Worm (Caenorhabditis elegans) whole organism, midembryonic: ENCODE results near the gene W02H5.2.

ENCODE experiments used
- cog-1 ChIP-seq: sonication (generic microtip); optimal IDR thresholded peaks from 2 replicates; lab custom pipeline; 2016; ENCODE audit warnings: missing genetic modification characterization, missing compliant biosample characterization
- flt-1 ChIP-seq: fragments of 200-800 bp; sonication (Bioruptor generic); IDR thresholded peaks from 2 replicates; pipeline ENCODE4 v1.3.6; 2022; ENCODE audit warnings: missing genetic modification characterization, missing compliant biosample characterization
- med-1 ChIP-seq: sonication (generic microtip); optimal IDR thresholded peaks from 2 replicates; lab custom pipeline; 2017; ENCODE audit warnings: missing genetic modification characterization, mild to moderate bottlenecking, missing compliant biosample characterization, antibody characterized with exemption, missing genetic modification reagents; ENCODE audit not compliant: insufficient read depth
- ref-1 ChIP-seq: fragments of 200-800 bp; sonication (Bioruptor generic); conservative IDR thresholded peaks from 2 replicates; pipeline ENCODE4 v1.3.6; 2022; ENCODE audit warnings: missing genetic modification reagents, missing genetic modification characterization, missing compliant biosample characterization
- tab-1 ChIP-seq: fragments of 200-800 bp; sonication (Bioruptor generic); IDR thresholded peaks from 2 replicates; pipeline ENCODE4 v1.3.6; 2022; ENCODE audit warnings: missing genetic modification characterization, missing compliant biosample characterization

DNA sequence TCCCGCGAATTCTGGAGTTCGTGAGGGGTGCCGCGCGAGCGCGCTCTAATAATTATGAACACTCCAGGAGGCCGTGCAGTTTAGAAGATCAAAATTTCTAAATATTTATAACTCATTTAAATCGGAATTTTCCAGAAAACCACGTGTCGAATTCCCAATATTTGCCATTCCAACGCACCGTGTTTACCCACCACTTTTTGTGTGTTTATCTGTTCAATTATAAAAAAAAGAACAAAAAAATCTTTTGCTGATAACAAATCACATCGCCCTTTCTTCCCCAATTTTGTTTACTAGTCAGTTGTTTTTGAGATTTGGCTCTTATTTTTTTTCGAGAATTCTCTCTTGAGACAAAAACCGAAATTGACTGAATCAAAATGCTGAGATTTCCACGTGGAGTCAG is 17.0 kb downstream of the W02H5.2 start:
- TF ChIP-seq tab-1 (GFP tag; lab: Robert Waterston, UW), result no peak
- no peak for TF ChIP-seq med-1 (GFP tag; lab: Kevin White, UChicago)
- no peak for TF ChIP-seq ref-1 (GFP tag; lab: Robert Waterston, UW)
- TF ChIP-seq cog-1, result no peak
- no peak for TF ChIP-seq flt-1 (GFP tag; lab: Robert Waterston, UW)
